Fruit fly (Drosophila melanogaster): ENCODE measurements around the gene CG31676.

CG31676 gene

dm6 chr2L:20867381-20867780, 26.8 kb downstream of the CG31676 start, which contains the start of gene CG31675:
Gene CG31675 (plus strand): TSS chr2L:20867755.
- no peak for TF ChIP-seq D1 (tag; optimal IDR thresholded peaks at IDR 0.05)
- TF ChIP-seq gl (tag; optimal IDR thresholded peaks at IDR 0.05), result no peak
- no peak for TF ChIP-seq CG17806 (tag; optimal IDR thresholded peaks at IDR 0.05)
- TF ChIP-seq CG14655 (GFP tag; optimal IDR thresholded peaks at IDR 0.05), result no peak
- no peak for TF ChIP-seq CG34367 (tag; optimal IDR thresholded peaks at IDR 0.05)
- no peak for TF ChIP-seq CG9948 (tag; optimal IDR thresholded peaks at IDR 0.05)
- no peak for TF ChIP-seq CG15710 (tag; optimal IDR thresholded peaks at IDR 0.05)
- TF ChIP-seq rn (GFP tag; IDR thresholded peaks at IDR 0.05), result no peak
- no peak for TF ChIP-seq Ets98B (GFP tag; IDR thresholded peaks at IDR 0.05)
- no peak for TF ChIP-seq CG32121 (GFP tag; IDR thresholded peaks at IDR 0.05)
- no peak for TF ChIP-seq CG13204 (GFP tag; optimal IDR thresholded peaks at IDR 0.05)
- TF ChIP-seq CG8159 (tag; optimal IDR thresholded peaks at IDR 0.05), result no peak

- TF ChIP-seq CG9948 (tag; optimal IDR thresholded peaks at IDR 0.05), result no peak
- TF ChIP-seq CG34367 (tag; optimal IDR thresholded peaks at IDR 0.05), result no peak
- no peak for TF ChIP-seq CG14655 (GFP tag; optimal IDR thresholded peaks at IDR 0.05)
- TF ChIP-seq CG17806 (tag; optimal IDR thresholded peaks at IDR 0.05), result no peak
- TF ChIP-seq CG4496 (GFP tag; IDR thresholded peaks at IDR 0.05), result 0 out of 3 replicates have a peak, but pooled peaks have one; percentile 29
These were observed 28.4 kb downstream of the CG31676 start for dm6 chr2L:20868921-20869320.

- TF ChIP-seq CG8301 (tag; optimal IDR thresholded peaks at IDR 0.05) (no peak), EcR (GFP tag; optimal IDR thresholded peaks at IDR 0.05) (no peak), CG32121 (GFP tag; IDR thresholded peaks at IDR 0.05) (peak; percentile 47; the same call in 1 of the 2 replicates), CG12605 (GFP tag; IDR thresholded peaks at IDR 0.05) (peak; percentile 26; the same call in 1 of the 2 replicates), CG13204 (GFP tag; optimal IDR thresholded peaks at IDR 0.05) (peak; percentile 85), CG10348 (GFP tag; IDR thresholded peaks at IDR 0.05) (no peak), CG9948 (tag; optimal IDR thresholded peaks at IDR 0.05) (no peak), gl (tag; optimal IDR thresholded peaks at IDR 0.05) (peak; percentile 2)
These were observed 29.3 kb downstream of the CG31676 start, which contains the start of gene CG14401 for dm6 chr2L:20869804-20870295. Gene CG14401 (plus strand): TSS chr2L:20869854.

dm6 chr2L:20874514-20874913, 34.0 kb downstream of the CG31676 start:
- TF ChIP-seq D1 (tag; optimal IDR thresholded peaks at IDR 0.05) (no peak), Ets98B (GFP tag; IDR thresholded peaks at IDR 0.05) (no peak), CG13204 (GFP tag; optimal IDR thresholded peaks at IDR 0.05) (no peak), CG34367 (tag; optimal IDR thresholded peaks at IDR 0.05) (no peak), CG4496 (GFP tag; IDR thresholded peaks at IDR 0.05) (no peak), fd96Ca (GFP tag; IDR thresholded peaks at IDR 0.05) (no peak), CG12605 (GFP tag; IDR thresholded peaks at IDR 0.05) (no peak)

- TF ChIP-seq CG14655 (GFP tag; optimal IDR thresholded peaks at IDR 0.05) (peak; percentile 22), fd96Ca (GFP tag; IDR thresholded peaks at IDR 0.05) (no peak)
These were observed 37.5 kb downstream of the CG31676 start for dm6 chr2L:20878052-20878451.

- TF ChIP-seq EcR (GFP tag; optimal IDR thresholded peaks at IDR 0.05) (peak; percentile 34), CG13204 (GFP tag; optimal IDR thresholded peaks at IDR 0.05) (no peak)
These were observed 37.9 kb downstream of the CG31676 start for dm6 chr2L:20878463-20878862.

- no peak for TF ChIP-seq rn (GFP tag; IDR thresholded peaks at IDR 0.05)
- TF ChIP-seq CG9948 (tag; optimal IDR thresholded peaks at IDR 0.05), result no peak
- no peak for TF ChIP-seq CG15710 (tag; optimal IDR thresholded peaks at IDR 0.05)
- TF ChIP-seq gl (tag; optimal IDR thresholded peaks at IDR 0.05), result no peak
- no peak for TF ChIP-seq EcR (GFP tag; optimal IDR thresholded peaks at IDR 0.05)
- no peak for TF ChIP-seq Pif1B (GFP tag; optimal IDR thresholded peaks at IDR 0.05)
These were observed 39.1 kb downstream of the CG31676 start for dm6 chr2L:20879567-20880141.

dm6 chr2L:20880476-20880875, 39.9 kb downstream of the CG31676 start:
- TF ChIP-seq CG12605 (GFP tag; IDR thresholded peaks at IDR 0.05) (no peak), Pif1B (GFP tag; optimal IDR thresholded peaks at IDR 0.05) (no peak), Pif1A (GFP tag; optimal IDR thresholded peaks at IDR 0.05) (no peak), Snoo (tag; optimal IDR thresholded peaks at IDR 0.05) (peak; percentile 38), CG13204 (GFP tag; optimal IDR thresholded peaks at IDR 0.05) (no peak), CG34367 (tag; optimal IDR thresholded peaks at IDR 0.05) (no peak), D1 (tag; optimal IDR thresholded peaks at IDR 0.05) (no peak)

Data from whole organism, pupa.